Worm (Caenorhabditis elegans): ENCODE data around the gene gly-3.

DNA sequence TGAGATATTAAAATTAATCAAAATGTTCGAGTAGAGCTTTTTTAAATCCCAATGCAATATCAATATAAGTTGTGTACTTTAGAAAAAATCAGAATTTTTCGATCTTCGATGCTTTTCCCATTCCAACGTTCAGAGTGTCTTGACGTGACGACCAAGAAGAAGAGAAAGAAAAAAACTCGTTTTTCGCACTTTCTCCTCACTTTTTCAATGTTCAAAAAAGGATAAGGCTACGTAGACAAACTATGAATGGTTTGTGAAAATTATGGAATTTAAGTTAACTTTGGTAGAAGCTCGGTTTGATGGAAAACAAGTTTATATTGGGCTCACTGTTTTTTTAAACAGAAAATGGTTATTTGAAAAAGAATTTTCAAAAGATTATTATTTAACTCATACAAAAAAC, 30.1 kb upstream of the gly-3 start:
- TF ChIP-seq nhr-237 (tag; optimal IDR thresholded peaks at IDR 0.05) (no peak), dmd-4 (tag; optimal IDR thresholded peaks at IDR 0.05) (no peak), elt-3 (tag; optimal IDR thresholded peaks at IDR 0.05) (no peak), nhr-77 (tag; optimal IDR thresholded peaks at IDR 0.05) (no peak), ztf-11 (tag; optimal IDR thresholded peaks at IDR 0.05) (no peak), lin-39 (tag; optimal IDR thresholded peaks at IDR 0.05) (no peak), lin-13 (GFP tag; optimal IDR thresholded peaks at IDR 0.05) (no peak), fos-1 (tag; optimal IDR thresholded peaks at IDR 0.05) (no peak)
